Worm (Caenorhabditis elegans): ENCODE measurements around the gene ptr-20.

DNA sequence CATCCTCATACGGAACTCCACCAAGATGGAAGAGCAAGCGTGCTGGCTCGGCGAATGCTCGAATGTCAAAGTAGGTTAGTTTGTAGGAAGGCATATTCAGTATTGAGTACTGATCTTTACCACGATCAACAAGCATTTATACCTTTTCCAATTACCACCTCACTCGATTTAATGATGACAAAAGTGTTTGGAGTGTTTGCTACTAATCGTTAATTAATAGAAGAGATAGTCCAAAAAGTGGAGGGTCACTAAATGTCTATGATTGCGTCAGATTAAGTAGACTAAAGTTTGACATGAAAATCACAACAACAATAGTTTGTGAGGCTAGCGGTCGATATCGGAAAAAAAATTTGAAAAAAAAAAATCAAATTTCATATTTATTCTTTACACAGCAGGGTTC lies 25.2 kb downstream of the ptr-20 start, which contains the start of gene gst-34:
- TF ChIP-seq pha-4 (tag; optimal IDR thresholded peaks at IDR 0.05) (no peak), fkh-3 (tag; optimal IDR thresholded peaks at IDR 0.05) (no peak), aptf-3 (GFP tag; IDR thresholded peaks at IDR 0.05) (no peak), xnd-1 (tag; optimal IDR thresholded peaks at IDR 0.05) (no peak), nhr-80 (tag; optimal IDR thresholded peaks at IDR 0.05) (no peak), ceh-91 (GFP tag; IDR thresholded peaks at IDR 0.05) (no peak), ztf-26 (tag; optimal IDR thresholded peaks at IDR 0.05) (no peak), F33H1.4 (GFP tag; IDR thresholded peaks at IDR 0.05) (no peak), hmg-1.2 (GFP tag; IDR thresholded peaks at IDR 0.05) (no peak), C06A6.2 (GFP tag; conservative IDR thresholded peaks at IDR 0.05) (no peak), F39B2.1 (GFP tag; IDR thresholded peaks at IDR 0.05) (no peak)
